Worm (Caenorhabditis elegans): ENCODE measurements around the gene srh-67.

Gene srh-67

DNA sequence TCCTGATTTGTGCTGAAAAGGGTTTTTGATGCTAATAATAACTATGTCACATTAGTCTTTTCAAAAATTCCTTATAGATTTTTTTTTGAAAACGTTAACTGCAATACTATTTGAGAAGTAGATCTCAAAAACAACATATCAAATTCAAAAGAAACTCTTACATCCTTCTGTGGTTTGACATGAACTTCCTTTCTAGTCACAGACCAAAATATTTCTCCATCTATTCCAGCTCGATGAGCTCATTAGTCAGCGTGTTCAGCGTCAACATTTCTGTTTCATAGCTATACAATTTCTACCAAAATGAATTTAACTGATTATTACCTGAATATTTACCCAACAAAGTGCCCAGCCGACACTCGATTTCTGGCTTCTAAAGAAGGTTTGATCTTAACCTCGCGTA, at the start of gene srh-67:
srh-67 (plus strand) TSS at position 301 of the 400 bp plus-strand sequence.
- TF ChIP-seq nhr-12 (tag; optimal IDR thresholded peaks at IDR 0.05), result no peak
- TF ChIP-seq nhr-76 (tag; optimal IDR thresholded peaks at IDR 0.05), result no peak
- no peak for TF ChIP-seq nhr-77 (tag; optimal IDR thresholded peaks at IDR 0.05)
- TF ChIP-seq ZK546.5 (tag; optimal IDR thresholded peaks at IDR 0.05), result no peak
- no peak for TF ChIP-seq nhr-28 (tag; optimal IDR thresholded peaks at IDR 0.05)
- no peak for TF ChIP-seq eor-1 (tag; optimal IDR thresholded peaks at IDR 0.05)
- TF ChIP-seq daf-12 (tag; optimal IDR thresholded peaks at IDR 0.05), result no peak
- no peak for TF ChIP-seq nhr-67 (tag; optimal IDR thresholded peaks at IDR 0.05)

DNA sequence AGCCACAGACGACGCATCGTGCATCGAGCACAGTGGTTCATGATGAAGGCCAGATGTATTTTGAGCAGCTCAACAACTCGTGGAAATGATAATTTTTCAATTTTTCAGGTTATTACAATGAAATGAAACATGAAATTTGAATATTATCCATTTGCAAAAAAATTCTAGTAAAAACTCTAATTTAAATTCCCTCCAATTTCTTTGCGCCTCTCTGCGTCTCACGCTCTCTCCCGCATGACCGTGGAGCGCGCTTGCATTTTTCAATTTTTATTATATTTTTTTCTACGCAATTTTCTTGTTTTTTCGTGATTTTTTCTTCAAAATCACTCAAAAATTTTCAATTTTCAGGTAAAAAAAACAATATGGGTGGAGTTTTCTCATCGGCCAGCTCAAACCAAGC, 49.3 kb upstream of the srh-67 start, which contains the start of gene tag-281:
tag-281 (plus strand) TSS at position 340 of the 400 bp plus-strand sequence.
- TF ChIP-seq ztf-4 (tag; optimal IDR thresholded peaks at IDR 0.05) (no peak), lin-15B (tag; optimal IDR thresholded peaks at IDR 0.05) (peak; percentile 92), jun-1 (tag; optimal IDR thresholded peaks at IDR 0.05) (peak; percentile 52), nfya-1 (tag; optimal IDR thresholded peaks at IDR 0.05; ENCODE audit: insufficient read depth) (peak; percentile 90), egl-5 (tag; optimal IDR thresholded peaks at IDR 0.05) (peak; percentile 52), ceh-28 (tag; optimal IDR thresholded peaks at IDR 0.05) (peak; percentile 52), fkh-2 (tag; optimal IDR thresholded peaks at IDR 0.05) (no peak), unc-39 (tag; optimal IDR thresholded peaks at IDR 0.05) (no peak), sea-2 (GFP tag; optimal IDR thresholded peaks at IDR 0.05) (no peak), pha-4 (tag; optimal IDR thresholded peaks at IDR 0.05) (peak; percentile 87), nhr-67 (tag; optimal IDR thresholded peaks at IDR 0.05) (no peak), elt-3 (tag; optimal IDR thresholded peaks at IDR 0.05) (no peak), ceh-16 (tag; optimal IDR thresholded peaks at IDR 0.05) (no peak), daf-12 (tag; optimal IDR thresholded peaks at IDR 0.05) (no peak), nhr-28 (tag; optimal IDR thresholded peaks at IDR 0.05) (no peak), skn-1 (tag; optimal IDR thresholded peaks at IDR 0.05) (peak; percentile 52), elt-2 (tag; optimal IDR thresholded peaks at IDR 0.05) (no peak), snpc-4 (tag; optimal IDR thresholded peaks at IDR 0.05) (peak; percentile 69), nhr-25 (tag; optimal IDR thresholded peaks at IDR 0.05) (no peak), lin-39 (tag; optimal IDR thresholded peaks at IDR 0.05) (peak; percentile 49), pqm-1 (tag; optimal IDR thresholded peaks at IDR 0.05) (peak; percentile 53), lsy-12 (tag; optimal IDR thresholded peaks at IDR 0.05) (no peak), elt-1 (tag; optimal IDR thresholded peaks at IDR 0.05) (no peak), egl-27 (tag; optimal IDR thresholded peaks at IDR 0.05) (no peak), ZK546.5 (tag; optimal IDR thresholded peaks at IDR 0.05) (no peak), fkh-10 (GFP tag; optimal IDR thresholded peaks at IDR 0.05) (peak; percentile 33), eor-1 (tag; optimal IDR thresholded peaks at IDR 0.05) (no peak), unc-62 (GFP tag; optimal IDR thresholded peaks at IDR 0.05) (no peak), ceh-9 (tag; optimal IDR thresholded peaks at IDR 0.05) (no peak), nhr-23 (tag; optimal IDR thresholded peaks at IDR 0.05) (peak; percentile 91), ama-1 (optimal IDR thresholded peaks at IDR 0.05) (no peak), R02D3.7 (tag; optimal IDR thresholded peaks at IDR 0.05) (peak; percentile 72), fos-1 (tag; optimal IDR thresholded peaks at IDR 0.05) (no peak), nhr-77 (tag; optimal IDR thresholded peaks at IDR 0.05) (no peak), nhr-237 (tag; optimal IDR thresholded peaks at IDR 0.05) (no peak), ztf-11 (tag; optimal IDR thresholded peaks at IDR 0.05) (no peak), hmg-11 (tag; optimal IDR thresholded peaks at IDR 0.05) (peak; percentile 22), mdl-1 (tag; optimal IDR thresholded peaks at IDR 0.05) (no peak), aly-2 (tag; optimal IDR thresholded peaks at IDR 0.05) (no peak), ceh-82 (tag; optimal IDR thresholded peaks at IDR 0.05) (peak; percentile 44), tbx-2 (tag; optimal IDR thresholded peaks at IDR 0.05) (peak; percentile 6), mml-1 (tag; optimal IDR thresholded peaks at IDR 0.05) (no peak), nhr-43 (tag; optimal IDR thresholded peaks at IDR 0.05; ENCODE audit: poor library complexity, severe bottlenecking) (no peak), zag-1 (tag; optimal IDR thresholded peaks at IDR 0.05) (no peak), nhr-11 (tag; optimal IDR thresholded peaks at IDR 0.05) (no peak), nhr-12 (tag; optimal IDR thresholded peaks at IDR 0.05) (no peak), nhr-76 (tag; optimal IDR thresholded peaks at IDR 0.05) (no peak)

Measured in whole organism, L3 larva.